Fruit fly (Drosophila melanogaster): ENCODE results near the gene Oatp33Ea.
A peak's percentile ranks its signal among the peaks of the same experiment; 100 is the strongest.

Gene Oatp33Ea

dm6 chr2L:12487311-12487710, 41.6 kb upstream of the Oatp33Ea start (continued):
- TF ChIP-seq inv (GFP tag; IDR thresholded peaks at IDR 0.05; ENCODE audit: partially characterized antibody) (no peak), unpg (GFP tag; optimal IDR thresholded peaks at IDR 0.05) (peak; percentile 36), tio (GFP tag; optimal IDR thresholded peaks at IDR 0.05) (no peak), Jarid2 (GFP tag; optimal IDR thresholded peaks at IDR 0.05) (peak; percentile 15), lola (GFP tag; optimal IDR thresholded peaks at IDR 0.05) (peak in 1 of 3 experiments; percentile 54), chm (GFP tag; IDR thresholded peaks at IDR 0.05) (peak; percentile 41; the same call in 1 of the 2 replicates), CTCF (GFP tag; optimal IDR thresholded peaks at IDR 0.05) (peak; percentile 20), Nf-YA (GFP tag; IDR thresholded peaks at IDR 0.05) (no peak), HHEX (GFP tag; optimal IDR thresholded peaks at IDR 0.05) (peak; percentile 6), salm (tag; optimal IDR thresholded peaks at IDR 0.05) (peak; percentile 44), HLH3B (GFP tag; IDR thresholded peaks at IDR 0.05) (peak; percentile 38; the same call in 1 of the 2 replicates), tin (GFP tag; optimal IDR thresholded peaks at IDR 0.05) (no peak), CG8924 (tag; optimal IDR thresholded peaks at IDR 0.05) (peak; percentile 39), Adf1 (GFP tag; IDR thresholded peaks at IDR 0.05) (no peak), fd64A (GFP tag; optimal IDR thresholded peaks at IDR 0.05) (peak; percentile 79), Kr (GFP tag; optimal IDR thresholded peaks at IDR 0.05) (peak; percentile 9), Eip74EF (GFP tag; optimal IDR thresholded peaks at IDR 0.05) (peak in 1 of 2 experiments; percentile 38), Doc3 (GFP tag; IDR thresholded peaks at IDR 0.05; ENCODE audit: partially characterized antibody) (no peak), otp (GFP tag; IDR thresholded peaks at IDR 0.05) (peak; percentile 47; the same call in 2 of the 3 replicates), CG1647 (GFP tag; optimal IDR thresholded peaks at IDR 0.05) (no peak), Usf (GFP tag; optimal IDR thresholded peaks at IDR 0.05) (no peak), Spps (tag; optimal IDR thresholded peaks at IDR 0.05) (peak; percentile 50), CG10462 (GFP tag; optimal IDR thresholded peaks at IDR 0.05) (peak; percentile 16), Nf-YB (GFP tag; optimal IDR thresholded peaks at IDR 0.05) (peak; percentile 37), prd (optimal IDR thresholded peaks at IDR 0.05) (no peak), prd (GFP tag; IDR thresholded peaks at IDR 0.05) (no peak), ab (GFP tag; optimal IDR thresholded peaks at IDR 0.05) (no peak), CG17802 (tag; optimal IDR thresholded peaks at IDR 0.05) (no peak), corto (GFP tag; optimal IDR thresholded peaks at IDR 0.05) (no peak), CG10209 (GFP tag; optimal IDR thresholded peaks at IDR 0.05) (peak; percentile 23), al (GFP tag; IDR thresholded peaks at IDR 0.05) (no peak), CG14710 (tag; optimal IDR thresholded peaks at IDR 0.05) (peak; percentile 51), cas (GFP tag; IDR thresholded peaks at IDR 0.05) (no peak), HLHmδ (GFP tag; optimal IDR thresholded peaks at IDR 0.05) (no peak), CG15696 (tag; optimal IDR thresholded peaks at IDR 0.05) (peak; percentile 78), danr (GFP tag; IDR thresholded peaks at IDR 0.05) (no peak), hkb (optimal IDR thresholded peaks at IDR 0.05) (no peak), hkb (GFP tag; IDR thresholded peaks at IDR 0.05) (0 out of 2 replicates have a peak, but pooled peaks have one; percentile 14), Ada2b (GFP tag; IDR thresholded peaks at IDR 0.05) (no peak), CG3407 (GFP tag; optimal IDR thresholded peaks at IDR 0.05) (peak; percentile 37), CG17385 (GFP tag; optimal IDR thresholded peaks at IDR 0.05) (peak; percentile 46), Awh (GFP tag; IDR thresholded peaks at IDR 0.05) (peak; percentile 16; the same call in 1 of the 2 replicates), CG13123 (GFP tag; optimal IDR thresholded peaks at IDR 0.05) (no peak), wek (GFP tag; optimal IDR thresholded peaks at IDR 0.05) (peak; percentile 71), CG15269 (tag; optimal IDR thresholded peaks at IDR 0.05) (peak; percentile 17), tll (GFP tag; optimal IDR thresholded peaks at IDR 0.05) (peak in 1 of 2 experiments; percentile 52), ac (GFP tag; optimal IDR thresholded peaks at IDR 0.05) (peak; percentile 73), lab (GFP tag; optimal IDR thresholded peaks at IDR 0.05) (peak; percentile 6), CG1233 (GFP tag; optimal IDR thresholded peaks at IDR 0.05) (peak; percentile 67), CG8281 (tag; optimal IDR thresholded peaks at IDR 0.05) (peak; percentile 26)
